Worm (Caenorhabditis elegans) whole organism, late embryonic: ENCODE data around the gene F02C12.1.
"Not testable (repeated sequence)": the region's sequence is repeated elsewhere in the genome, so short reads cannot be mapped to it uniquely, and the experiment has no call there.

ENCODE experiments used
- dmd-4 ChIP-seq: sonication (generic microtip); optimal IDR thresholded peaks from 2 replicates; lab custom pipeline; 2016; ENCODE audit warnings: borderline replicate concordance, missing genetic modification characterization, missing compliant biosample characterization
- dve-1 ChIP-seq: sonication (generic microtip); optimal IDR thresholded peaks from 2 replicates; lab custom pipeline; 2017; ENCODE audit warnings: antibody characterized with exemption, mild to moderate bottlenecking, missing genetic modification characterization, missing compliant biosample characterization
- fkh-10 ChIP-seq: fragments of 150-350 bp; optimal IDR thresholded peaks from 2 replicates; lab custom pipeline; 2014; ENCODE audit warnings: missing biosample characterization, missing genetic modification reagents, missing genetic modification characterization
- hlh-30 ChIP-seq: sonication (generic microtip); optimal IDR thresholded peaks from 2 replicates; lab custom pipeline; 2017; ENCODE audit warnings: antibody characterized with exemption, missing genetic modification characterization, missing compliant biosample characterization; ENCODE audit not compliant: insufficient read depth
- pag-3 ChIP-seq: sonication (generic microtip); optimal IDR thresholded peaks from 2 replicates; lab custom pipeline; 2016; ENCODE audit warnings: missing compliant biosample characterization, missing genetic modification characterization, borderline replicate concordance
- pax-1 ChIP-seq: fragments of 150-350 bp; optimal IDR thresholded peaks from 2 replicates; lab custom pipeline; 2014; ENCODE audit warnings: missing biosample characterization, missing genetic modification characterization
- sdc-2 ChIP-seq: sonication (generic microtip); optimal IDR thresholded peaks from 2 replicates; lab custom pipeline; 2016; ENCODE audit warnings: missing genotype, missing genetic modification characterization, missing compliant biosample characterization
- sox-2 ChIP-seq: fragments of 200-800 bp; sonication (Bioruptor generic); IDR thresholded peaks from 2 replicates; pipeline ENCODE4 v1.3.6; 2022; ENCODE audit warnings: missing genetic modification reagents, missing genetic modification characterization, missing compliant biosample characterization
- tbx-7 ChIP-seq: sonication (generic microtip); optimal IDR thresholded peaks from 2 replicates; lab custom pipeline; 2016; ENCODE audit warnings: missing genotype, missing genetic modification characterization, missing compliant biosample characterization
- ztf-16 ChIP-seq: sonication (generic microtip); optimal IDR thresholded peaks from 2 replicates; lab custom pipeline; 2017; ENCODE audit warnings: missing genetic modification characterization, missing compliant biosample characterization

ce11 chrX:13448665-13449099 is 46.8 kb downstream of the F02C12.1 start:
- TF ChIP-seq pag-3 (tag; lab: Kevin White, UChicago); tbx-7; fkh-10; pax-1 (tag; lab: Kevin White, UChicago): not testable (repeated sequence)
- TF ChIP-seq sdc-2 (tag; lab: Kevin White, UChicago) (peak; percentile 92), hlh-30 (peak; percentile 58), sox-2 (GFP tag; lab: Robert Waterston, UW) (0 out of 2 replicates have a peak, but pooled peaks have one; percentile 8), dmd-4 (peak; percentile 60), ztf-16 (tag; lab: Kevin White, UChicago) (peak; percentile 70), dve-1 (tag; lab: Kevin White, UChicago) (peak; percentile 64)
